Fruit fly (Drosophila melanogaster) S2 (cell line): Measurements from ENCODE around the gene Nop56.

Experiments used
- CG8478 ChIP-seq: fragments of >200 bp; optimal IDR thresholded peaks from 2 replicates; lab custom pipeline; 2018
- CTCF ChIP-seq, 2 experiments: fragments of >200 bp; optimal IDR thresholded peaks; 2 replicates each; lab custom pipeline; 2018

Gene Nop56

dm6 chr3R:22447874-22448254, 27.0 kb upstream of the Nop56 start, which contains the start of gene CG34376:
Gene CG34376 (plus strand): TSS chr3R:22448099.
- TF ChIP-seq CG8478 (no peak), CTCF (optimal IDR thresholded peaks at IDR 0.05; lab: Kevin White, UChicago) (no peak)

- TF ChIP-seq CG8478 (no peak), CTCF (optimal IDR thresholded peaks at IDR 0.05; lab: Kevin White, UChicago) (no peak)
Observed at dm6 chr3R:22447195-22447873, 26.5 kb upstream of the Nop56 start, which contains the start of gene CG34288. Gene CG34288 (minus strand): TSS chr3R:22447263.

- no peak for TF ChIP-seq CG8478
- no peak for TF ChIP-seq CTCF (optimal IDR thresholded peaks at IDR 0.05; lab: Kevin White, UChicago)
Observed at dm6 chr3R:22446493-22446892, 25.6 kb upstream of the Nop56 start, which contains the start of gene CG12499. Gene CG12499 (minus strand): TSS chr3R:22446587.

dm6 chr3R:22438301-22438700, 17.4 kb upstream of the Nop56 start:
- TF ChIP-seq CTCF (optimal IDR thresholded peaks at IDR 0.05; lab: Kevin White, UChicago) (no peak), CG8478 (no peak)

dm6 chr3R:22436050-22436449, 15.2 kb upstream of the Nop56 start, which contains the start of gene CG13847:
Gene CG13847 (minus strand): TSS chr3R:22436150.
- TF ChIP-seq CG8478 = no peak
- no peak for TF ChIP-seq CTCF (optimal IDR thresholded peaks at IDR 0.05; lab: Kevin White, UChicago)

- TF ChIP-seq CG8478 (no peak), CTCF (optimal IDR thresholded peaks at IDR 0.05; lab: Kevin White, UChicago) (no peak)
Observed at dm6 chr3R:22432200-22432804, 11.4 kb upstream of the Nop56 start.

dm6 chr3R:22424602-22425190, 3.8 kb upstream of the Nop56 start, which contains the start of gene pinta:
Gene pinta (minus strand): TSS chr3R:22424929.
- TF ChIP-seq CG8478 (no peak), CTCF (optimal IDR thresholded peaks at IDR 0.05; lab: Kevin White, UChicago) (no peak)

- TF ChIP-seq CG8478 (no peak), CTCF (optimal IDR thresholded peaks at IDR 0.05; lab: Kevin White, UChicago) (no peak)
Observed at dm6 chr3R:22423996-22424395, 3.1 kb upstream of the Nop56 start.

dm6 chr3R:22421618-22422017, 750 bp upstream of the Nop56 start:
- TF ChIP-seq CG8478 = no peak
- no peak for TF ChIP-seq CTCF (optimal IDR thresholded peaks at IDR 0.05; lab: Kevin White, UChicago)

dm6 chr3R:22411879-22412587, 8.8 kb downstream of the Nop56 start:
- TF ChIP-seq CG8478 = no peak
- TF ChIP-seq CTCF (optimal IDR thresholded peaks at IDR 0.05; lab: Kevin White, UChicago) = no peak

dm6 chr3R:22410537-22411360, 10.1 kb downstream of the Nop56 start, which contains the start of the genes CG13850 and lqfR:
Gene CG13850 (minus strand): TSS chr3R:22410915.
Gene lqfR (plus strand): TSS chr3R:22411301.
- no peak for TF ChIP-seq CG8478
- no peak for TF ChIP-seq CTCF (optimal IDR thresholded peaks at IDR 0.05; lab: Kevin White, UChicago)

- TF ChIP-seq CG8478 (no peak), CTCF (optimal IDR thresholded peaks at IDR 0.05; lab: Kevin White, UChicago) (no peak)
Observed at dm6 chr3R:22405639-22406038, 15.2 kb downstream of the Nop56 start, which contains the start of gene CG13855. Gene CG13855 (plus strand): TSS chr3R:22405939.

dm6 chr3R:22402355-22402754, 18.5 kb downstream of the Nop56 start, which contains the start of gene CG13856:
Gene CG13856 (plus strand): TSS chr3R:22402655.
- TF ChIP-seq CTCF (optimal IDR thresholded peaks at IDR 0.05; lab: Kevin White, UChicago) (no peak), CG8478 (no peak)

- no peak for TF ChIP-seq CG8478
- no peak for TF ChIP-seq CTCF (optimal IDR thresholded peaks at IDR 0.05; lab: Kevin White, UChicago)
Observed at dm6 chr3R:22400246-22400645, 20.6 kb downstream of the Nop56 start.
